Fruit fly (Drosophila melanogaster): ENCODE results near the gene kipf.
A peak's percentile ranks its signal among the peaks of the same experiment; 100 is the strongest.

dm6 chr3R:7886167-7886858, 27.3 kb upstream of the kipf start, which contains the start of gene CG17816:
- TF ChIP-seq psq (optimal IDR thresholded peaks at IDR 0.05), result no peak
- TF ChIP-seq usp (GFP tag; optimal IDR thresholded peaks at IDR 0.05), result no peak
- TF ChIP-seq CG8478 (optimal IDR thresholded peaks at IDR 0.05), result no peak
- TF ChIP-seq pan (optimal IDR thresholded peaks at IDR 0.05), result no peak
- no peak for TF ChIP-seq EcR (GFP tag; optimal IDR thresholded peaks at IDR 0.05)
- TF ChIP-seq Dll (optimal IDR thresholded peaks at IDR 0.05), result peak; percentile 26
